Worm (Caenorhabditis elegans): ENCODE measurements around the gene srh-218.
A peak's percentile ranks its signal among the peaks of the same experiment; 100 is the strongest.

- no peak for TF ChIP-seq lin-13 (GFP tag; optimal IDR thresholded peaks at IDR 0.05)
- TF ChIP-seq sma-9 (GFP tag; optimal IDR thresholded peaks at IDR 0.05): no peak
- TF ChIP-seq sma-9 (tag; optimal IDR thresholded peaks at IDR 0.05): no peak
- TF ChIP-seq egl-27 (tag; optimal IDR thresholded peaks at IDR 0.05): no peak
- TF ChIP-seq mab-5 (tag; optimal IDR thresholded peaks at IDR 0.05): peak; percentile 60
Measured at ce11 chrV:15520398-15520797, 26.6 kb downstream of the srh-218 start.
